Fruit fly (Drosophila melanogaster) whole organism, embryonic: ENCODE results near the gene hdly.

ENCODE experiments used
- Aef1 ChIP-seq: fragments of 200-800 bp; sonication (Bioruptor generic); IDR thresholded peaks from 3 replicates; pipeline ENCODE4 v1.3.6; 2022; ENCODE audit warnings: missing biosample characterization, missing genetic modification characterization
- Atf6 ChIP-seq: fragments of 200-800 bp; sonication (Bioruptor generic); IDR thresholded peaks from 2 replicates; pipeline ENCODE4 v1.3.6; 2022; ENCODE audit warnings: missing biosample characterization, missing genetic modification characterization
- CG1024 ChIP-seq: fragments of 200-800 bp; sonication (Bioruptor generic); IDR thresholded peaks from 2 replicates; pipeline ENCODE4 v1.3.6; 2022; ENCODE audit warnings: missing biosample characterization, missing genetic modification characterization
- CG10274 ChIP-seq: fragments of 200-800 bp; sonication (Bioruptor generic); optimal IDR thresholded peaks from 3 replicates; lab custom pipeline; 2017; ENCODE audit warnings: missing biosample characterization, mild to moderate bottlenecking, missing genetic modification characterization
- CG11695 ChIP-seq: fragments of 200-800 bp; sonication (Bioruptor generic); IDR thresholded peaks from 3 replicates; pipeline ENCODE4 v1.3.6; 2022; ENCODE audit warnings: missing biosample characterization, missing genetic modification characterization
- CG12769 ChIP-seq: fragments of 200-800 bp; sonication (Bioruptor generic); optimal IDR thresholded peaks from 2 replicates; lab custom pipeline; 2019; ENCODE audit warnings: missing biosample characterization, mild to moderate bottlenecking, missing genetic modification characterization, moderate library complexity
- CG13123 ChIP-seq: fragments of 200-800 bp; sonication (Bioruptor generic); optimal IDR thresholded peaks from 2 replicates; lab custom pipeline; 2016; ENCODE audit warnings: missing biosample characterization, missing genetic modification characterization
- CG13424 ChIP-seq: fragments of 200-800 bp; sonication (Bioruptor generic); optimal IDR thresholded peaks from 2 replicates; lab custom pipeline; 2019; ENCODE audit warnings: missing biosample characterization, mild to moderate bottlenecking, missing genetic modification characterization, moderate library complexity
- CG13894 ChIP-seq: fragments of 200-800 bp; sonication (Bioruptor generic); optimal IDR thresholded peaks from 3 replicates; lab custom pipeline; 2018; ENCODE audit warnings: missing biosample characterization, mild to moderate bottlenecking, missing genetic modification characterization, moderate library complexity
- CG14965 ChIP-seq: fragments of 200-800 bp; sonication (Bioruptor generic); optimal IDR thresholded peaks from 2 replicates; lab custom pipeline; 2016; ENCODE audit warnings: missing biosample characterization, missing genetic modification characterization, borderline replicate concordance
- CG15011 ChIP-seq: fragments of 200-800 bp; sonication (Bioruptor generic); optimal IDR thresholded peaks from 3 replicates; lab custom pipeline; 2018; ENCODE audit warnings: missing biosample characterization, mild to moderate bottlenecking, missing genetic modification characterization
- CG2116 ChIP-seq: fragments of 200-800 bp; sonication (Bioruptor generic); optimal IDR thresholded peaks from 3 replicates; lab custom pipeline; 2018; ENCODE audit warnings: missing biosample characterization, mild to moderate bottlenecking, missing genetic modification characterization
- CG2129 ChIP-seq: fragments of 200-800 bp; sonication (Bioruptor generic); IDR thresholded peaks from 2 replicates; pipeline ENCODE4 v1.3.6; 2022; ENCODE audit warnings: missing biosample characterization, missing genetic modification characterization; ENCODE audit not compliant: partially characterized antibody
- CG4360 ChIP-seq: fragments of 200-800 bp; sonication (Bioruptor generic); IDR thresholded peaks from 2 replicates; pipeline ENCODE4 v1.3.6; 2022; ENCODE audit warnings: missing biosample characterization, missing genetic modification characterization
- CG4617 ChIP-seq: fragments of 200-800 bp; sonication (Bioruptor generic); optimal IDR thresholded peaks from 3 replicates; lab custom pipeline; 2016; ENCODE audit warnings: missing biosample characterization, missing genetic modification characterization, borderline replicate concordance
- CG8478 ChIP-seq: fragments of >200 bp; optimal IDR thresholded peaks from 2 replicates; lab custom pipeline; 2018
- CG9817 ChIP-seq: fragments of 200-800 bp; sonication (Bioruptor generic); optimal IDR thresholded peaks from 2 replicates; lab custom pipeline; 2018; ENCODE audit warnings: missing biosample characterization, mild to moderate bottlenecking, missing genetic modification characterization, moderate library complexity
- Dbx ChIP-seq: fragments of 200-800 bp; sonication (Bioruptor generic); IDR thresholded peaks from 3 replicates; pipeline ENCODE4 v1.3.6; 2022; ENCODE audit warnings: missing biosample characterization, missing genetic modification characterization
- Deaf1 ChIP-seq: fragments of 200-800 bp; optimal IDR thresholded peaks from 3 replicates; lab custom pipeline; 2019; ENCODE audit warnings: missing biosample characterization, mild to moderate bottlenecking, missing genetic modification characterization, moderate library complexity
- Fer1 ChIP-seq: fragments of 200-800 bp; sonication (Bioruptor generic); optimal IDR thresholded peaks from 2 replicates; lab custom pipeline; 2017; ENCODE audit warnings: missing biosample characterization, mild to moderate bottlenecking, missing genetic modification characterization
- HLH3B ChIP-seq: fragments of 200-800 bp; sonication (Bioruptor generic); IDR thresholded peaks from 2 replicates; pipeline ENCODE4 v1.3.6; 2022; ENCODE audit warnings: missing biosample characterization, missing genetic modification characterization
- Jarid2 ChIP-seq: fragments of 200-800 bp; sonication (Bioruptor generic); optimal IDR thresholded peaks from 3 replicates; lab custom pipeline; 2017; ENCODE audit warnings: mild to moderate bottlenecking, missing biosample characterization, missing genetic modification reagents, missing genetic modification characterization
- Kr ChIP-seq: fragments of 200-800 bp; sonication (Bioruptor generic); optimal IDR thresholded peaks from 2 replicates; lab custom pipeline; 2017; ENCODE audit warnings: missing biosample characterization, mild to moderate bottlenecking, missing genetic modification characterization
- NC2β ChIP-seq: fragments of 200-800 bp; sonication (Bioruptor generic); optimal IDR thresholded peaks from 2 replicates; lab custom pipeline; 2016; ENCODE audit warnings: missing biosample characterization, missing genetic modification characterization
- NK7.1 ChIP-seq: fragments of 200-800 bp; sonication (Bioruptor generic); optimal IDR thresholded peaks from 3 replicates; lab custom pipeline; 2016; ENCODE audit warnings: missing biosample characterization, missing genetic modification characterization
- ase ChIP-seq: fragments of 200-800 bp; sonication (Bioruptor generic); IDR thresholded peaks from 3 replicates; pipeline ENCODE4 v1.3.6; 2022; ENCODE audit warnings: missing biosample characterization, missing genetic modification characterization
- bab2 ChIP-seq: fragments of 200-800 bp; sonication (Bioruptor generic); optimal IDR thresholded peaks from 2 replicates; lab custom pipeline; 2016; ENCODE audit warnings: missing biosample characterization, missing genetic modification characterization
- chinmo ChIP-seq: fragments of 200-800 bp; sonication (Bioruptor generic); IDR thresholded peaks from 4 replicates; pipeline ENCODE4 v1.3.6; 2022; ENCODE audit warnings: missing biosample characterization, missing genetic modification characterization; ENCODE audit not compliant: partially characterized antibody
- corto ChIP-seq: fragments of 200-800 bp; sonication (Bioruptor generic); optimal IDR thresholded peaks from 2 replicates; lab custom pipeline; 2016; ENCODE audit warnings: missing biosample characterization, mild to moderate bottlenecking, missing genetic modification characterization, moderate library complexity
- dmrt99B ChIP-seq: fragments of 200-800 bp; sonication (Bioruptor generic); optimal IDR thresholded peaks from 2 replicates; lab custom pipeline; 2018; ENCODE audit warnings: missing biosample characterization, mild to moderate bottlenecking, missing genetic modification characterization, moderate library complexity
- ems ChIP-seq: fragments of 200-800 bp; sonication (Bioruptor generic); optimal IDR thresholded peaks from 3 replicates; lab custom pipeline; 2016; ENCODE audit warnings: missing biosample characterization, missing genetic modification characterization
- fru ChIP-seq: fragments of >200 bp; optimal IDR thresholded peaks from 2 replicates; lab custom pipeline; 2017
- gce ChIP-seq: fragments of 200-800 bp; sonication (Bioruptor generic); IDR thresholded peaks from 3 replicates; pipeline ENCODE4 v1.3.6; 2022; ENCODE audit warnings: missing biosample characterization, missing genetic modification characterization
- gcm ChIP-seq: fragments of 200-800 bp; sonication (Bioruptor generic); optimal IDR thresholded peaks from 2 replicates; lab custom pipeline; 2019; ENCODE audit warnings: missing biosample characterization, mild to moderate bottlenecking, missing genetic modification characterization, moderate library complexity
- h ChIP-seq: fragments of >200 bp; optimal IDR thresholded peaks from 2 replicates; lab custom pipeline; 2017
- her ChIP-seq: fragments of 200-800 bp; sonication (Bioruptor generic); optimal IDR thresholded peaks from 2 replicates; lab custom pipeline; 2016; ENCODE audit warnings: missing biosample characterization, missing genetic modification characterization
- jing ChIP-seq: fragments of 200-800 bp; sonication (Bioruptor generic); optimal IDR thresholded peaks from 2 replicates; lab custom pipeline; 2018; ENCODE audit warnings: missing biosample characterization, mild to moderate bottlenecking, missing genetic modification characterization
- lilli ChIP-seq: fragments of 200-800 bp; sonication (Bioruptor generic); optimal IDR thresholded peaks from 3 replicates; lab custom pipeline; 2016; ENCODE audit warnings: missing biosample characterization, missing genetic modification characterization
- lov ChIP-seq, 2 experiments: fragments of 200-800 bp in 1 of 2; fragments of >200 bp in 1 of 2; sonication (Bioruptor generic) in 1 of 2; IDR thresholded peaks in 1 of 2; optimal IDR thresholded peaks in 1 of 2; 2 replicates in 1 of 2; 3 replicates in 1 of 2; pipeline versions ENCODE4 v1.3.6 to Lab custom; 2017 to 2022; ENCODE audit warnings: missing biosample characterization in 1 of 2, missing genetic modification characterization in 1 of 2
- onecut ChIP-seq: fragments of 200-800 bp; sonication (Bioruptor generic); IDR thresholded peaks from 2 replicates; pipeline ENCODE4 v1.3.6; 2022; ENCODE audit warnings: missing biosample characterization, missing genetic modification characterization
- phol ChIP-seq: fragments of 200-800 bp; sonication (Bioruptor generic); optimal IDR thresholded peaks from 3 replicates; lab custom pipeline; 2018; ENCODE audit warnings: missing biosample characterization, mild to moderate bottlenecking, missing genetic modification characterization, moderate library complexity
- sc ChIP-seq, 3 experiments: fragments of >200 bp in 2 of 3; fragments of 200-800 bp in 1 of 3; sonication (Bioruptor generic) in 1 of 3; optimal IDR thresholded peaks; 2 replicates in 2 of 3; 3 replicates in 1 of 3; lab custom pipeline; 2017; ENCODE audit warnings: mild to moderate bottlenecking in 1 of 3, missing biosample characterization in 1 of 3, missing genetic modification characterization in 1 of 3, missing genetic modification reagents in 1 of 3
- sens ChIP-seq: fragments of 200-800 bp; sonication (Bioruptor generic); peaks from one replicate; lab custom pipeline; 2016; ENCODE audit warnings: missing biosample characterization, missing genetic modification characterization
- so ChIP-seq: fragments of 200-800 bp; sonication (Bioruptor generic); IDR thresholded peaks from 3 replicates; pipeline ENCODE4 v1.3.6; 2022; ENCODE audit warnings: missing biosample characterization, missing genetic modification characterization
- tin ChIP-seq: fragments of 200-800 bp; sonication (Bioruptor generic); optimal IDR thresholded peaks from 3 replicates; lab custom pipeline; 2016; ENCODE audit warnings: missing biosample characterization, missing genetic modification characterization
- tll ChIP-seq, 2 experiments: fragments of 200-800 bp in 1 of 2; fragments of >200 bp in 1 of 2; sonication (Bioruptor generic) in 1 of 2; optimal IDR thresholded peaks; 2 replicates each; lab custom pipeline; 2017 to 2019; ENCODE audit warnings: missing biosample characterization in 2 of 2, missing genetic modification characterization in 2 of 2, mild to moderate bottlenecking in 1 of 2, moderate library complexity in 1 of 2
- tna ChIP-seq: fragments of 200-800 bp; sonication (Bioruptor generic); IDR thresholded peaks from 2 replicates; pipeline ENCODE4 v1.3.6; 2022; ENCODE audit warnings: missing biosample characterization, missing genetic modification characterization; ENCODE audit not compliant: partially characterized antibody
- z ChIP-seq: fragments of 200-800 bp; sonication (Bioruptor generic); IDR thresholded peaks from 3 replicates; pipeline ENCODE4 v1.3.6; 2022; ENCODE audit warnings: missing biosample characterization, missing genetic modification characterization

Gene hdly

dm6 chr3R:20961993-20962392 is 47.9 kb downstream of the hdly start (continued):
- TF ChIP-seq chinmo (GFP tag; lab: Robert Waterston, UW) (0 out of 4 replicates have a peak, but pooled peaks have one; percentile 71), CG2129 (GFP tag; lab: Robert Waterston, UW) (no peak), NK7.1 (GFP tag; lab: Kevin White, UChicago) (no peak), tna (no peak), sens (GFP tag; lab: Kevin White, UChicago) (peak; percentile 41), Jarid2 (no peak), NC2β (no peak), CG13424 (tag; lab: Kevin White, UChicago) (no peak), ems (no peak), Fer1 (GFP tag; lab: Kevin White, UChicago) (no peak), gcm (GFP tag; lab: Kevin White, UChicago) (no peak), jing (GFP tag; lab: Kevin White, UChicago) (no peak), CG13894 (tag; lab: Kevin White, UChicago) (no peak), CG8478 (lab: Kevin White, UChicago) (no peak), so (GFP tag; lab: Robert Waterston, UW) (0 out of 3 replicates have a peak, but pooled peaks have one; percentile 23), CG13123 (GFP tag; lab: Kevin White, UChicago) (no peak), CG4360 (GFP tag; lab: Robert Waterston, UW) (peak; percentile 36; the same call in 1 of the 2 replicates), h (no peak), onecut (GFP tag; lab: Robert Waterston, UW) (no peak)

- TF ChIP-seq z (GFP tag; lab: Robert Waterston, UW) (peak; percentile 22; the same call in 1 of the 3 replicates), CG2116 (GFP tag; lab: Kevin White, UChicago) (no peak)
Measured at dm6 chr3R:20962965-20963364, 48.9 kb downstream of the hdly start.

- TF ChIP-seq phol (tag; lab: Kevin White, UChicago) (no peak), Aef1 (GFP tag; lab: Robert Waterston, UW) (no peak), bab2 (GFP tag; lab: Kevin White, UChicago) (no peak), Dbx (0 out of 3 replicates have a peak, but pooled peaks have one; percentile 45), lov (optimal IDR thresholded peaks at IDR 0.05; lab: Kevin White, UChicago) (no peak), lov (GFP tag; IDR thresholded peaks at IDR 0.05; lab: Robert Waterston, UW) (no peak), CG9817 (tag; lab: Kevin White, UChicago) (no peak), Atf6 (0 out of 2 replicates have a peak, but pooled peaks have one; percentile 8), lilli (no peak), sc (optimal IDR thresholded peaks at IDR 0.05; lab: Kevin White, UChicago) (no peak), sc (GFP tag; optimal IDR thresholded peaks at IDR 0.05; lab: Kevin White, UChicago) (no peak), tin (GFP tag; lab: Kevin White, UChicago) (no peak), Kr (GFP tag; lab: Kevin White, UChicago) (no peak), CG4617 (no peak), CG11695 (GFP tag; lab: Robert Waterston, UW) (peak; percentile 73), gce (GFP tag; lab: Robert Waterston, UW) (no peak), fru (lab: Kevin White, UChicago) (no peak), CG13894 (tag; lab: Kevin White, UChicago) (peak; percentile 47), her (GFP tag; lab: Kevin White, UChicago) (no peak), CG13424 (tag; lab: Kevin White, UChicago) (no peak), CG12769 (tag; lab: Kevin White, UChicago) (peak; percentile 1), CG14965 (GFP tag; lab: Kevin White, UChicago) (no peak), tll (GFP tag; optimal IDR thresholded peaks at IDR 0.05; lab: Kevin White, UChicago) (no peak), CG10274 (GFP tag; lab: Kevin White, UChicago) (peak; percentile 58), corto (GFP tag; lab: Kevin White, UChicago) (no peak), ase (GFP tag; lab: Robert Waterston, UW) (no peak), Deaf1 (tag; lab: Kevin White, UChicago) (peak; percentile 78), CG15011 (no peak), HLH3B (GFP tag; lab: Robert Waterston, UW) (no peak), CG1024 (GFP tag; lab: Robert Waterston, UW) (no peak), dmrt99B (no peak)
Measured at dm6 chr3R:20976649-20977048, 62.6 kb downstream of the hdly start.
